Fruit fly (Drosophila melanogaster): ENCODE measurements around the gene CG17211.

CG17211 gene

DNA sequence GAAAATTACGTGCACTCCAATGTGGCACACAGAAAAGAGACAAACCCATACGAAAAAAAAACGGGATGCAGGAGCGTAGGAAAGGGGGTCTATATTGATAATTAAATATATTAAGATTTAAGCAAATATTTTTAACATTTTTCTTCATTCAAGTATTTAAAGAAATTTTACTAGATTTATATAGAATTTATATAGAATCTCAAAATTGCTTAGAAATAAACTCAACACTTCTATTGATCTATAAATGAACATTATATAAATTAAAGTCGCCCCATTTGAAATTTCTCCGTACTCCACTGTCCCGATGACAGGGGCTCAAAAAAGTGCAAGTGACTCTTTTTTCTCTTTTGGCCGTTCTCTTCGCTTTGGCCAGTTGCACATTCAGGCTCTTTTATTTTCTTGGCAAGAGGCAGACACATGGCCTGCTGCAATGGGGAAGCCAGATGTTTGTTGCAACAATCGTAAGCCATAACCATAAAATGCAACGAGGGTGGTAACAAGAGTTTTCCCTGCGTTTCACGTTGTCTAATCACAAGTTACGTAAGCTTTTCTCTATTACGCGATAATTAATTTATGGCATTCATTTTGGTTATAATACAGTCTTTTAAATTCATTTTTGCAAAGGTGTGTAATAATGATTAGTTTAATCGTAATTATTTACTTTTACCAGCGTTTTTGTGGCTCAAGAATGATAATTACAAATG lies 48.3 kb upstream of the CG17211 start (continued):
- peak; percentile 64 for TF ChIP-seq CG9727 (GFP tag; optimal IDR thresholded peaks at IDR 0.05)
- no peak for TF ChIP-seq CG4328 (GFP tag; optimal IDR thresholded peaks at IDR 0.05)
- no peak for TF ChIP-seq pnt (GFP tag; optimal IDR thresholded peaks at IDR 0.05)
- no peak for TF ChIP-seq tin (GFP tag; optimal IDR thresholded peaks at IDR 0.05)
- peak; percentile 6 for TF ChIP-seq CG3407 (GFP tag; optimal IDR thresholded peaks at IDR 0.05)
- TF ChIP-seq zfh1 (GFP tag; IDR thresholded peaks at IDR 0.05): no peak
- peak; percentile 94 for TF ChIP-seq Drgx (GFP tag; IDR thresholded peaks at IDR 0.05)
- TF ChIP-seq Usf (GFP tag; optimal IDR thresholded peaks at IDR 0.05): no peak
- peak; percentile 64 to 92 for TF ChIP-seq bsh (GFP tag; optimal IDR thresholded peaks at IDR 0.05)
- TF ChIP-seq CG17361 (GFP tag; IDR thresholded peaks at IDR 0.05): peak; percentile 63
- TF ChIP-seq corto (GFP tag; optimal IDR thresholded peaks at IDR 0.05): peak; percentile 15
- TF ChIP-seq zen (tag; optimal IDR thresholded peaks at IDR 0.05): peak; percentile 5
- no peak for TF ChIP-seq zf30C (GFP tag; optimal IDR thresholded peaks at IDR 0.05)
- peak; percentile 9 for TF ChIP-seq CG17385 (GFP tag; optimal IDR thresholded peaks at IDR 0.05)
- no peak for TF ChIP-seq CG1647 (GFP tag; optimal IDR thresholded peaks at IDR 0.05)
- no peak for TF ChIP-seq tna (GFP tag; IDR thresholded peaks at IDR 0.05; ENCODE audit: partially characterized antibody)
- no peak for TF ChIP-seq CG7745 (tag; optimal IDR thresholded peaks at IDR 0.05)
- TF ChIP-seq Dek (tag; optimal IDR thresholded peaks at IDR 0.05): no peak
- TF ChIP-seq D (optimal IDR thresholded peaks at IDR 0.05): no peak
- TF ChIP-seq D (GFP tag; optimal IDR thresholded peaks at IDR 0.05): peak; percentile 46
- TF ChIP-seq lmd (GFP tag; IDR thresholded peaks at IDR 0.05): no peak
- TF ChIP-seq CG10267 (tag; optimal IDR thresholded peaks at IDR 0.05): peak; percentile 64
- no peak for TF ChIP-seq CG15269 (tag; optimal IDR thresholded peaks at IDR 0.05)
- TF ChIP-seq Rx (GFP tag; IDR thresholded peaks at IDR 0.05): no peak
- TF ChIP-seq CG6683 (GFP tag; optimal IDR thresholded peaks at IDR 0.05): no peak
- TF ChIP-seq p53 (GFP tag; optimal IDR thresholded peaks at IDR 0.05): no peak
- TF ChIP-seq CG13123 (GFP tag; optimal IDR thresholded peaks at IDR 0.05): no peak
- peak; percentile 47 for TF ChIP-seq unpg (GFP tag; optimal IDR thresholded peaks at IDR 0.05)
- no peak for TF ChIP-seq CG2129 (GFP tag; IDR thresholded peaks at IDR 0.05; ENCODE audit: partially characterized antibody)
- no peak for TF ChIP-seq HLH54F (GFP tag; optimal IDR thresholded peaks at IDR 0.05)
- no peak for TF ChIP-seq CG5953 (GFP tag; IDR thresholded peaks at IDR 0.05)
- TF ChIP-seq Pdp1 (GFP tag; optimal IDR thresholded peaks at IDR 0.05): peak in 1 of 2 experiments; percentile 72
- no peak for TF ChIP-seq klu (GFP tag; IDR thresholded peaks at IDR 0.05)
- TF ChIP-seq tap (tag; optimal IDR thresholded peaks at IDR 0.05): no peak
- no peak for TF ChIP-seq Hsf (GFP tag; optimal IDR thresholded peaks at IDR 0.05)
- no peak for TF ChIP-seq caup (GFP tag; optimal IDR thresholded peaks at IDR 0.05; ENCODE audit: severe bottlenecking)
- no peak for TF ChIP-seq CkIIα-i1 (GFP tag; IDR thresholded peaks at IDR 0.05)
- TF ChIP-seq Chrac-16 (GFP tag; optimal IDR thresholded peaks at IDR 0.05): peak; percentile 12
- TF ChIP-seq slou (GFP tag; optimal IDR thresholded peaks at IDR 0.05): no peak
- peak; percentile 68 for TF ChIP-seq CG31441 (GFP tag; IDR thresholded peaks at IDR 0.05)
- no peak for TF ChIP-seq CG11723 (GFP tag; optimal IDR thresholded peaks at IDR 0.05)
- TF ChIP-seq Max (GFP tag; optimal IDR thresholded peaks at IDR 0.05): no peak
- no peak for TF ChIP-seq CG9215 (GFP tag; IDR thresholded peaks at IDR 0.05)
- TF ChIP-seq CG12299 (tag; optimal IDR thresholded peaks at IDR 0.05): no peak
- TF ChIP-seq Abd-B (GFP tag; optimal IDR thresholded peaks at IDR 0.05): no peak
- TF ChIP-seq sr (GFP tag; IDR thresholded peaks at IDR 0.05): no peak
- peak; percentile 79 for TF ChIP-seq CG18262 (tag; optimal IDR thresholded peaks at IDR 0.05)
- no peak for TF ChIP-seq CHES-1-like (GFP tag; optimal IDR thresholded peaks at IDR 0.05)
- no peak for TF ChIP-seq Meics (GFP tag; optimal IDR thresholded peaks at IDR 0.05)
- peak; percentile 71 for TF ChIP-seq CG17829 (tag; optimal IDR thresholded peaks at IDR 0.05)

All from whole organism, embryonic.